Fruit fly (Drosophila melanogaster) S2 (cell line): ENCODE data around the gene CG13313.

ENCODE experiments used
- CG8478 ChIP-seq: fragments of >200 bp; optimal IDR thresholded peaks from 2 replicates; lab custom pipeline; 2018
- CTCF ChIP-seq, 2 experiments: fragments of >200 bp; optimal IDR thresholded peaks; 2 replicates each; lab custom pipeline; 2018

dm6 chr3L:8924417-8924913 is 34.2 kb upstream of the CG13313 start:
- TF ChIP-seq CTCF (optimal IDR thresholded peaks at IDR 0.05; lab: Kevin White, UChicago) (no peak), CG8478 (lab: Kevin White, UChicago) (no peak)
